Worm (Caenorhabditis elegans) whole organism, early embryonic: ENCODE data around the gene sdz-10.

Source experiments
- F13C5.2 ChIP-seq: sonication (generic microtip); optimal IDR thresholded peaks from 2 replicates; lab custom pipeline; 2017; ENCODE audit warnings: mild to moderate bottlenecking, missing genetic modification characterization, inconsistent platforms, missing compliant biosample characterization
- ama-1 ChIP-seq: fragments of 150-350 bp; optimal IDR thresholded peaks from 2 replicates; lab custom pipeline; 2014
- ets-7 ChIP-seq: sonication (generic microtip); optimal IDR thresholded peaks from 2 replicates; lab custom pipeline; 2016; ENCODE audit warnings: missing genotype, missing genetic modification characterization, missing compliant biosample characterization
- flt-1 ChIP-seq: fragments of 200-800 bp; sonication (Bioruptor generic); IDR thresholded peaks from 2 replicates; pipeline ENCODE4 v1.3.6; 2022; ENCODE audit warnings: missing genetic modification characterization, missing compliant biosample characterization
- hmbx-1 ChIP-seq: sonication (generic microtip); optimal IDR thresholded peaks from 2 replicates; lab custom pipeline; 2016; ENCODE audit warnings: mild to moderate bottlenecking, missing genetic modification characterization, missing compliant biosample characterization
- hmg-4 ChIP-seq: fragments of 200-800 bp; sonication (Bioruptor generic); optimal IDR thresholded peaks from 2 replicates; lab custom pipeline; 2018; ENCODE audit warnings: mild to moderate bottlenecking, missing genetic modification characterization, missing compliant biosample characterization
- hnd-1 ChIP-seq: sonication (generic microtip); optimal IDR thresholded peaks from 2 replicates; lab custom pipeline; 2016; ENCODE audit warnings: missing genetic modification characterization, missing compliant biosample characterization
- pes-1 ChIP-seq: fragments of 200-800 bp; sonication (Bioruptor generic); IDR thresholded peaks from 2 replicates; pipeline ENCODE4 v1.3.6; 2022; ENCODE audit warnings: missing genetic modification reagents, missing genetic modification characterization, missing compliant biosample characterization
- scrt-1 ChIP-seq: fragments of 200-800 bp; sonication (Bioruptor generic); IDR thresholded peaks from 2 replicates; pipeline ENCODE4 v1.3.6; 2022; ENCODE audit warnings: missing genetic modification characterization, missing compliant biosample characterization
- sea-1 ChIP-seq: fragments of 200-800 bp; sonication (Bioruptor generic); conservative IDR thresholded peaks from 2 replicates; pipeline ENCODE4 v1.3.6; 2022; ENCODE audit warnings: missing genetic modification characterization, missing compliant biosample characterization
- tbx-37 ChIP-seq: fragments of 200-800 bp; sonication (Bioruptor generic); conservative IDR thresholded peaks from 2 replicates; pipeline ENCODE4 v1.3.6; 2022; ENCODE audit warnings: missing genetic modification reagents, missing genetic modification characterization, missing compliant biosample characterization
- tra-4 ChIP-seq: sonication (generic microtip); optimal IDR thresholded peaks from 2 replicates; lab custom pipeline; 2017; ENCODE audit warnings: missing genetic modification characterization, missing compliant biosample characterization

DNA sequence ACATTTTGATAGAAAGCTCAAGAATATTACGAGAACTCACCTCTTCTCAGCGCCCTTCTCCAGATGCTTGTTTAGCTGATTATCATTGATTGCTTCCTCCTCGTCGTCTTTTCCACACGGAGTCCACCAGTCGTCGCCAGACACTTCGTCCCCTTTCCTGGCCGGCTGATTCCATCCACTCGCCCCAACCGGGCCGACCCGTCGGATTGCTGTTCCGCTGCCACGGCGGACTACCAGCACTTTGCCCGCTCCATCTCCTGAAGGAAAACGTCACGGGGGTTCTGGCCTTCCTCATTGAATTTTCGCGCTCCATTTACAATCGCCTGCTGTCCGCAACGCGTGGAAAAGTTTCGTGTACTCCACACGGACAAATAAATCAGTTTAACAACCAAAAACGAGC is 11.3 kb upstream of the sdz-10 start:
- no peak for TF ChIP-seq pes-1
- TF ChIP-seq ama-1 (lab: Kevin White, UChicago), result no peak
- TF ChIP-seq ets-7 (tag; lab: Kevin White, UChicago), result no peak
- TF ChIP-seq sea-1 (GFP tag; lab: Robert Waterston, UW), result no peak
- no peak for TF ChIP-seq scrt-1 (GFP tag; lab: Robert Waterston, UW)
- TF ChIP-seq hmbx-1, result no peak
- no peak for TF ChIP-seq tra-4
- TF ChIP-seq flt-1, result no peak
- no peak for TF ChIP-seq F13C5.2 (tag; lab: Kevin White, UChicago)
- no peak for TF ChIP-seq tbx-37 (GFP tag; lab: Robert Waterston, UW)
- TF ChIP-seq hmg-4 (GFP tag; lab: Kevin White, UChicago), result no peak
- TF ChIP-seq hnd-1 (tag; lab: Kevin White, UChicago), result no peak
